Fruit fly (Drosophila melanogaster) whole organism, embryonic: ENCODE measurements around the gene CG15577.

Source experiments
- ATbp ChIP-seq: fragments of 200-800 bp; sonication (Bioruptor generic); optimal IDR thresholded peaks from 2 replicates; lab custom pipeline; 2017; ENCODE audit warnings: missing biosample characterization, mild to moderate bottlenecking, missing genetic modification characterization, missing genetic modification reagents
- Abd-B ChIP-seq: fragments of 200-800 bp; sonication (Bioruptor generic); optimal IDR thresholded peaks from 2 replicates; lab custom pipeline; 2018; ENCODE audit warnings: missing biosample characterization, mild to moderate bottlenecking, missing genetic modification characterization, moderate library complexity
- Adf1 ChIP-seq: fragments of 200-800 bp; sonication (Bioruptor generic); IDR thresholded peaks from 2 replicates; pipeline ENCODE4 v1.3.6; 2022; ENCODE audit warnings: missing biosample characterization, missing genetic modification characterization
- BEAF-32 ChIP-seq: fragments of 200-800 bp; sonication (Bioruptor generic); optimal IDR thresholded peaks from 3 replicates; lab custom pipeline; 2017; ENCODE audit warnings: missing biosample characterization, missing genetic modification characterization, mild to moderate bottlenecking, moderate library complexity, missing genetic modification reagents
- Bteb2 ChIP-seq: fragments of 200-800 bp; sonication (Bioruptor generic); optimal IDR thresholded peaks from 2 replicates; lab custom pipeline; 2016; ENCODE audit warnings: missing biosample characterization, missing genetic modification characterization
- CG11093 ChIP-seq: fragments of 200-800 bp; sonication (Bioruptor generic); IDR thresholded peaks from 3 replicates; pipeline ENCODE4 v1.3.6; 2022; ENCODE audit warnings: missing biosample characterization, missing genetic modification characterization
- CG12071 ChIP-seq: fragments of 200-800 bp; sonication (Bioruptor generic); optimal IDR thresholded peaks from 3 replicates; lab custom pipeline; 2018; ENCODE audit warnings: missing biosample characterization, mild to moderate bottlenecking, missing genetic modification characterization
- CG12659 ChIP-seq: fragments of 200-800 bp; sonication (Bioruptor generic); optimal IDR thresholded peaks from 3 replicates; lab custom pipeline; 2017; ENCODE audit warnings: mild to moderate bottlenecking, missing biosample characterization, missing genetic modification reagents, missing genetic modification characterization
- CG12769 ChIP-seq: fragments of 200-800 bp; sonication (Bioruptor generic); optimal IDR thresholded peaks from 2 replicates; lab custom pipeline; 2019; ENCODE audit warnings: missing biosample characterization, mild to moderate bottlenecking, missing genetic modification characterization, moderate library complexity
- CG14710 ChIP-seq: fragments of 200-800 bp; sonication (Bioruptor generic); optimal IDR thresholded peaks from 3 replicates; lab custom pipeline; 2019; ENCODE audit warnings: missing biosample characterization, mild to moderate bottlenecking, missing genetic modification characterization, moderate library complexity
- CG16779 ChIP-seq: fragments of 200-800 bp; sonication (Bioruptor generic); IDR thresholded peaks from 2 replicates; pipeline ENCODE4 v1.3.6; 2022; ENCODE audit warnings: missing biosample characterization, missing genetic modification characterization
- CG17912 ChIP-seq: fragments of 200-800 bp; sonication (Bioruptor generic); optimal IDR thresholded peaks from 2 replicates; lab custom pipeline; 2018; ENCODE audit warnings: missing biosample characterization, mild to moderate bottlenecking, missing genetic modification characterization
- CG2120 ChIP-seq: fragments of 200-800 bp; sonication (Bioruptor generic); optimal IDR thresholded peaks from 3 replicates; lab custom pipeline; 2016; ENCODE audit warnings: missing biosample characterization, missing genetic modification characterization
- CG2889 ChIP-seq: fragments of 200-800 bp; sonication (Bioruptor generic); IDR thresholded peaks from 3 replicates; pipeline ENCODE4 v1.3.6; 2022; ENCODE audit warnings: missing biosample characterization, missing genetic modification characterization
- CG33557 ChIP-seq: fragments of 200-800 bp; sonication (Bioruptor generic); optimal IDR thresholded peaks from 2 replicates; lab custom pipeline; 2019; ENCODE audit warnings: missing biosample characterization, mild to moderate bottlenecking, missing genetic modification characterization, moderate library complexity
- CG3995 ChIP-seq: fragments of 200-800 bp; sonication (Bioruptor generic); optimal IDR thresholded peaks from 3 replicates; lab custom pipeline; 2016; ENCODE audit warnings: missing biosample characterization, missing genetic modification characterization
- CG4282 ChIP-seq: fragments of 200-800 bp; sonication (Bioruptor generic); optimal IDR thresholded peaks from 2 replicates; lab custom pipeline; 2016; ENCODE audit warnings: missing biosample characterization, missing genetic modification characterization
- CG5180 ChIP-seq: fragments of 200-800 bp; sonication (Bioruptor generic); optimal IDR thresholded peaks from 3 replicates; lab custom pipeline; 2017; ENCODE audit warnings: missing biosample characterization, missing genetic modification characterization, mild to moderate bottlenecking, moderate library complexity, missing genetic modification reagents
- CG7745 ChIP-seq: fragments of 200-800 bp; sonication (Bioruptor generic); optimal IDR thresholded peaks from 2 replicates; lab custom pipeline; 2018; ENCODE audit warnings: missing biosample characterization, mild to moderate bottlenecking, missing genetic modification characterization, moderate library complexity
- CG8089 ChIP-seq: fragments of 200-800 bp; sonication (Bioruptor generic); optimal IDR thresholded peaks from 3 replicates; lab custom pipeline; 2016; ENCODE audit warnings: missing biosample characterization, missing genetic modification characterization
- CoRest ChIP-seq: fragments of 200-800 bp; sonication (Bioruptor generic); optimal IDR thresholded peaks from 3 replicates; lab custom pipeline; 2018; ENCODE audit warnings: missing biosample characterization, mild to moderate bottlenecking, missing genetic modification characterization, moderate library complexity
- Dip2 ChIP-seq: fragments of 200-800 bp; sonication (Bioruptor generic); IDR thresholded peaks from 2 replicates; pipeline ENCODE4 v1.3.6; 2022; ENCODE audit warnings: missing biosample characterization, missing genetic modification characterization
- Doc2 ChIP-seq: fragments of 200-800 bp; sonication (Bioruptor generic); IDR thresholded peaks from 2 replicates; pipeline ENCODE4 v1.3.6; 2022; ENCODE audit warnings: missing biosample characterization, missing genetic modification characterization
- Dref ChIP-seq: fragments of 200-800 bp; sonication (Bioruptor generic); IDR thresholded peaks from 2 replicates; pipeline ENCODE4 v1.3.6; 2022; ENCODE audit warnings: missing biosample characterization, missing genetic modification characterization
- Drgx ChIP-seq: fragments of 200-800 bp; sonication (Bioruptor generic); IDR thresholded peaks from 2 replicates; pipeline ENCODE4 v1.3.6; 2022; ENCODE audit warnings: missing biosample characterization, missing genetic modification characterization
- Eip74EF ChIP-seq, 2 experiments: fragments of 200-800 bp in 1 of 2; fragments of >200 bp in 1 of 2; sonication (Bioruptor generic) in 1 of 2; optimal IDR thresholded peaks; 2 replicates each; lab custom pipeline; 2017 to 2019; ENCODE audit warnings: missing biosample characterization in 2 of 2, missing genetic modification characterization in 2 of 2, mild to moderate bottlenecking in 1 of 2, moderate library complexity in 1 of 2
- HLH4C ChIP-seq: fragments of 200-800 bp; sonication (Bioruptor generic); IDR thresholded peaks from 3 replicates; pipeline ENCODE4 v1.3.6; 2022; ENCODE audit warnings: missing biosample characterization, missing genetic modification characterization; ENCODE audit not compliant: partially characterized antibody
- Hmx ChIP-seq: fragments of 200-800 bp; sonication (Bioruptor generic); optimal IDR thresholded peaks from 2 replicates; lab custom pipeline; 2016; ENCODE audit warnings: missing biosample characterization, missing genetic modification characterization
- Lim3 ChIP-seq: fragments of 200-800 bp; sonication (Bioruptor generic); IDR thresholded peaks from 2 replicates; pipeline ENCODE4 v1.3.6; 2022; ENCODE audit warnings: missing biosample characterization, missing genetic modification characterization
- MESR4 ChIP-seq: fragments of 200-800 bp; sonication (Bioruptor generic); optimal IDR thresholded peaks from 2 replicates; lab custom pipeline; 2018; ENCODE audit warnings: missing biosample characterization, mild to moderate bottlenecking, missing genetic modification characterization, moderate library complexity
- Nf-YA ChIP-seq: fragments of 200-800 bp; sonication (Bioruptor generic); IDR thresholded peaks from 2 replicates; pipeline ENCODE4 v1.3.6; 2022; ENCODE audit warnings: missing biosample characterization, missing genetic modification characterization
- Opbp ChIP-seq: fragments of 200-800 bp; sonication (Bioruptor generic); IDR thresholded peaks from 3 replicates; pipeline ENCODE4 v1.3.6; 2022; ENCODE audit warnings: missing biosample characterization, missing genetic modification characterization; ENCODE audit not compliant: partially characterized antibody
- Sox100B ChIP-seq: fragments of 200-800 bp; sonication (Bioruptor generic); optimal IDR thresholded peaks from 3 replicates; lab custom pipeline; 2018; ENCODE audit warnings: missing biosample characterization, mild to moderate bottlenecking, missing genetic modification characterization
- btn ChIP-seq: fragments of 200-800 bp; sonication (Bioruptor generic); optimal IDR thresholded peaks from 2 replicates; lab custom pipeline; 2016; ENCODE audit warnings: missing biosample characterization, missing genetic modification characterization
- chif ChIP-seq, 2 experiments: fragments of 200-800 bp; sonication (Bioruptor generic); optimal IDR thresholded peaks; 3 replicates each; lab custom pipeline; 2016; ENCODE audit warnings: missing biosample characterization in 2 of 2, missing genetic modification characterization in 2 of 2
- dm ChIP-seq: fragments of 200-800 bp; sonication (Bioruptor generic); optimal IDR thresholded peaks from 3 replicates; lab custom pipeline; 2016; ENCODE audit warnings: missing biosample characterization, missing genetic modification characterization
- h ChIP-seq: fragments of >200 bp; optimal IDR thresholded peaks from 2 replicates; lab custom pipeline; 2017
- hb ChIP-seq: fragments of 200-800 bp; sonication (Bioruptor generic); IDR thresholded peaks from 3 replicates; pipeline ENCODE4 v1.3.6; 2022; ENCODE audit warnings: missing biosample characterization, missing genetic modification characterization; ENCODE audit not compliant: partially characterized antibody
- hth ChIP-seq: fragments of >200 bp; optimal IDR thresholded peaks from 2 replicates; lab custom pipeline; 2017; ENCODE audit warnings: inconsistent platforms
- ind ChIP-seq: fragments of 200-800 bp; sonication (Bioruptor generic); optimal IDR thresholded peaks from 3 replicates; lab custom pipeline; 2016; ENCODE audit warnings: missing biosample characterization, missing genetic modification characterization
- inv ChIP-seq: fragments of 200-800 bp; sonication (Bioruptor generic); IDR thresholded peaks from 2 replicates; pipeline ENCODE4 v1.3.6; 2022; ENCODE audit warnings: missing biosample characterization, missing genetic modification characterization; ENCODE audit not compliant: partially characterized antibody
- lov ChIP-seq, 2 experiments: fragments of 200-800 bp in 1 of 2; fragments of >200 bp in 1 of 2; sonication (Bioruptor generic) in 1 of 2; IDR thresholded peaks in 1 of 2; optimal IDR thresholded peaks in 1 of 2; 2 replicates in 1 of 2; 3 replicates in 1 of 2; pipeline versions ENCODE4 v1.3.6 to Lab custom; 2017 to 2022; ENCODE audit warnings: missing biosample characterization in 1 of 2, missing genetic modification characterization in 1 of 2
- otp ChIP-seq: fragments of 200-800 bp; sonication (Bioruptor generic); IDR thresholded peaks from 3 replicates; pipeline ENCODE4, ENCODE4 v1.3.6; 2022; ENCODE audit warnings: missing biosample characterization, missing genetic modification characterization
- sc ChIP-seq, 3 experiments: fragments of >200 bp in 2 of 3; fragments of 200-800 bp in 1 of 3; sonication (Bioruptor generic) in 1 of 3; optimal IDR thresholded peaks; 2 replicates in 2 of 3; 3 replicates in 1 of 3; lab custom pipeline; 2017; ENCODE audit warnings: mild to moderate bottlenecking in 1 of 3, missing biosample characterization in 1 of 3, missing genetic modification characterization in 1 of 3, missing genetic modification reagents in 1 of 3
- shn ChIP-seq: fragments of 200-800 bp; sonication (Bioruptor generic); optimal IDR thresholded peaks from 3 replicates; lab custom pipeline; 2016; ENCODE audit warnings: missing biosample characterization, missing genetic modification characterization
- sima ChIP-seq: fragments of 200-800 bp; sonication (Bioruptor generic); optimal IDR thresholded peaks from 2 replicates; lab custom pipeline; 2016; ENCODE audit warnings: missing biosample characterization, missing genetic modification characterization
- sr ChIP-seq: fragments of 200-800 bp; sonication (Bioruptor generic); IDR thresholded peaks from 3 replicates; pipeline ENCODE4 v1.3.6; 2022; ENCODE audit warnings: missing biosample characterization, missing genetic modification characterization
- stwl ChIP-seq: fragments of 200-800 bp; sonication (Bioruptor generic); optimal IDR thresholded peaks from 3 replicates; lab custom pipeline; 2018; ENCODE audit warnings: missing biosample characterization, mild to moderate bottlenecking, missing genetic modification characterization, moderate library complexity
- trh ChIP-seq: fragments of 200-800 bp; sonication (Bioruptor generic); optimal IDR thresholded peaks from 2 replicates; lab custom pipeline; 2016; ENCODE audit warnings: missing biosample characterization, missing genetic modification characterization
- ttk ChIP-seq: fragments of 200-800 bp; sonication (Bioruptor generic); IDR thresholded peaks from 2 replicates; pipeline ENCODE4 v2.1.2; 2022; ENCODE audit warnings: missing biosample characterization, missing genetic modification characterization

Gene CG15577

dm6 chrX:4324781-4325180 lies 48.0 kb upstream of the CG15577 start (continued):
- TF ChIP-seq chif (GFP tag; optimal IDR thresholded peaks at IDR 0.05; lab: Kevin White, UChicago) (peak; percentile 98), h (lab: Kevin White, UChicago) (no peak), Drgx (peak; percentile 99), sima (GFP tag; lab: Kevin White, UChicago) (peak; percentile 95), CG7745 (tag; lab: Kevin White, UChicago) (no peak), ATbp (GFP tag; lab: Kevin White, UChicago) (peak; percentile 97), CG5180 (GFP tag; lab: Kevin White, UChicago) (peak; percentile 89), dm (GFP tag; lab: Kevin White, UChicago) (peak; percentile 94), CG14710 (tag; lab: Kevin White, UChicago) (peak; percentile 81), ttk (GFP tag; lab: Robert Waterston, UW) (peak; percentile 98), CG3995 (GFP tag; lab: Kevin White, UChicago) (peak; percentile 86), Dref (peak; percentile 54), CG12659 (GFP tag; lab: Kevin White, UChicago) (peak; percentile 98), shn (GFP tag; lab: Kevin White, UChicago) (peak; percentile 94), CG17912 (GFP tag; lab: Kevin White, UChicago) (peak; percentile 96), sr (GFP tag; lab: Robert Waterston, UW) (peak; percentile 98), otp (GFP tag; lab: Robert Waterston, UW) (peak; percentile 98), CG11093 (peak; percentile 99), CoRest (tag; lab: Kevin White, UChicago) (peak; percentile 98), CG2889 (peak; percentile 99), Doc2 (peak; percentile 96), CG12071 (GFP tag; lab: Kevin White, UChicago) (peak; percentile 98), Bteb2 (GFP tag; lab: Kevin White, UChicago) (peak; percentile 98), CG33557 (GFP tag; lab: Kevin White, UChicago) (peak; percentile 69), CG4282 (GFP tag; lab: Kevin White, UChicago) (peak; percentile 95), CG12769 (tag; lab: Kevin White, UChicago) (peak; percentile 100), btn (GFP tag; lab: Kevin White, UChicago) (peak; percentile 94), Sox100B (GFP tag; lab: Kevin White, UChicago) (peak; percentile 93), HLH4C (GFP tag; lab: Robert Waterston, UW) (no peak), Hmx (GFP tag; lab: Kevin White, UChicago) (peak; percentile 95), inv (no peak), Opbp (GFP tag; lab: Robert Waterston, UW) (no peak), hb (GFP tag; lab: Robert Waterston, UW) (no peak), ind (GFP tag; lab: Kevin White, UChicago) (peak; percentile 99), CG2120 (peak; percentile 100), CG8089 (GFP tag; lab: Kevin White, UChicago) (peak; percentile 96), stwl (tag; lab: Kevin White, UChicago) (no peak), Nf-YA (GFP tag; lab: Robert Waterston, UW) (peak; percentile 97), lov (optimal IDR thresholded peaks at IDR 0.05; lab: Kevin White, UChicago) (no peak), lov (GFP tag; IDR thresholded peaks at IDR 0.05; lab: Robert Waterston, UW) (peak; percentile 96), MESR4 (GFP tag; lab: Kevin White, UChicago) (peak; percentile 65), CG16779 (GFP tag; lab: Robert Waterston, UW) (peak; percentile 99), Abd-B (GFP tag; lab: Kevin White, UChicago) (peak; percentile 98), Lim3 (peak; percentile 96), Adf1 (GFP tag; lab: Robert Waterston, UW) (peak; percentile 92), Dip2 (peak; percentile 76), BEAF-32 (peak; percentile 24), Eip74EF (GFP tag; optimal IDR thresholded peaks at IDR 0.05; lab: Kevin White, UChicago) (peak in 1 of 2 experiments; percentile 93), hth (lab: Kevin White, UChicago) (no peak), sc (optimal IDR thresholded peaks at IDR 0.05; lab: Kevin White, UChicago) (no peak), sc (GFP tag; optimal IDR thresholded peaks at IDR 0.05; lab: Kevin White, UChicago) (peak; percentile 91), trh (GFP tag; lab: Kevin White, UChicago) (peak; percentile 95)
